Fruit fly (Drosophila melanogaster): Measurements from ENCODE around the gene CG12375.

The CG12375 gene

dm6 chr2L:8156682-8157081 is 30.0 kb upstream of the CG12375 start:
- TF ChIP-seq Hnf4 (GFP tag; optimal IDR thresholded peaks at IDR 0.05) = peak; percentile 79
- TF ChIP-seq N (GFP tag; optimal IDR thresholded peaks at IDR 0.05) = no peak
- TF ChIP-seq CG32264 (GFP tag; optimal IDR thresholded peaks at IDR 0.05) = no peak
- TF ChIP-seq Mio (GFP tag; optimal IDR thresholded peaks at IDR 0.05) = no peak
- TF ChIP-seq fru (GFP tag; optimal IDR thresholded peaks at IDR 0.05) = peak; percentile 61
- TF ChIP-seq OdsH (GFP tag; optimal IDR thresholded peaks at IDR 0.05) = peak; percentile 38
- TF ChIP-seq lola (GFP tag; optimal IDR thresholded peaks at IDR 0.05) = no peak
- TF ChIP-seq Abd-B (GFP tag; optimal IDR thresholded peaks at IDR 0.05) = no peak
- no peak for TF ChIP-seq jim (GFP tag; optimal IDR thresholded peaks at IDR 0.05)
- TF ChIP-seq Jra (GFP tag; optimal IDR thresholded peaks at IDR 0.05) = peak; percentile 35
- TF ChIP-seq br (GFP tag; optimal IDR thresholded peaks at IDR 0.05) = peak; percentile 76
- TF ChIP-seq Dfd (GFP tag; optimal IDR thresholded peaks at IDR 0.05) = no peak
- no peak for TF ChIP-seq Vsx2 (GFP tag; optimal IDR thresholded peaks at IDR 0.05; ENCODE audit: partially characterized antibody)
- TF ChIP-seq psq (GFP tag; optimal IDR thresholded peaks at IDR 0.05) = peak; percentile 47
- no peak for TF ChIP-seq dsf (GFP tag; optimal IDR thresholded peaks at IDR 0.05; ENCODE audit: borderline replicate concordance)
- no peak for TF ChIP-seq CrebA (GFP tag; optimal IDR thresholded peaks at IDR 0.05; ENCODE audit: borderline replicate concordance)
- TF ChIP-seq brk (GFP tag; optimal IDR thresholded peaks at IDR 0.05) = peak; percentile 57
- TF ChIP-seq Myc (optimal IDR thresholded peaks at IDR 0.05) = no peak
- peak; percentile 78 for TF ChIP-seq rgr (GFP tag; optimal IDR thresholded peaks at IDR 0.05)
- TF ChIP-seq HLH106 (tag; optimal IDR thresholded peaks at IDR 0.05) = peak; percentile 74
- no peak for TF ChIP-seq dl (GFP tag; optimal IDR thresholded peaks at IDR 0.05; ENCODE audit: insufficient read depth in 1 of 2, partially characterized antibody in 2 of 2)
- TF ChIP-seq sv (GFP tag; optimal IDR thresholded peaks at IDR 0.05) = peak; percentile 66
- no peak for TF ChIP-seq pan (optimal IDR thresholded peaks at IDR 0.05)
- TF ChIP-seq Dif (GFP tag; optimal IDR thresholded peaks at IDR 0.05; ENCODE audit: partially characterized antibody) = no peak
- TF ChIP-seq Hr83 (GFP tag; optimal IDR thresholded peaks at IDR 0.05; ENCODE audit: poor library complexity, severe bottlenecking) = no peak
- TF ChIP-seq Rel (GFP tag; optimal IDR thresholded peaks at IDR 0.05) = no peak
- peak; percentile 83 for TF ChIP-seq Rel (tag; optimal IDR thresholded peaks at IDR 0.05)
- TF ChIP-seq CG9705 (GFP tag; optimal IDR thresholded peaks at IDR 0.05) = peak; percentile 41
- TF ChIP-seq ey (GFP tag; optimal IDR thresholded peaks at IDR 0.05) = peak; percentile 71
- TF ChIP-seq usp (GFP tag; optimal IDR thresholded peaks at IDR 0.05) = no peak
- TF ChIP-seq dmrt93B (GFP tag; optimal IDR thresholded peaks at IDR 0.05) = no peak
- TF ChIP-seq sage (GFP tag; optimal IDR thresholded peaks at IDR 0.05) = no peak
- peak; percentile 40 for TF ChIP-seq woc (GFP tag; optimal IDR thresholded peaks at IDR 0.05)
- TF ChIP-seq tai (GFP tag; optimal IDR thresholded peaks at IDR 0.05) = peak; percentile 68
- peak; percentile 82 for TF ChIP-seq h (GFP tag; optimal IDR thresholded peaks at IDR 0.05)
- peak; percentile 20 for TF ChIP-seq GATAd (GFP tag; optimal IDR thresholded peaks at IDR 0.05)
- peak; percentile 52 for TF ChIP-seq Sp1 (GFP tag; optimal IDR thresholded peaks at IDR 0.05)
- no peak for TF ChIP-seq Hr78 (GFP tag; optimal IDR thresholded peaks at IDR 0.05)
- peak; percentile 7 to 78 for TF ChIP-seq foxo (GFP tag; optimal IDR thresholded peaks at IDR 0.05)

dm6 chr2L:8148514-8149085 is 21.9 kb upstream of the CG12375 start:
- TF ChIP-seq Sp1 (GFP tag; optimal IDR thresholded peaks at IDR 0.05) = peak; percentile 6
- no peak for TF ChIP-seq lola (GFP tag; optimal IDR thresholded peaks at IDR 0.05)
- no peak for TF ChIP-seq CrebA (GFP tag; optimal IDR thresholded peaks at IDR 0.05; ENCODE audit: borderline replicate concordance)
- no peak for TF ChIP-seq CG9705 (GFP tag; optimal IDR thresholded peaks at IDR 0.05)
- no peak for TF ChIP-seq Myc (optimal IDR thresholded peaks at IDR 0.05)
- no peak for TF ChIP-seq brk (GFP tag; optimal IDR thresholded peaks at IDR 0.05)
- TF ChIP-seq h (GFP tag; optimal IDR thresholded peaks at IDR 0.05) = peak; percentile 5
- no peak for TF ChIP-seq Dfd (GFP tag; optimal IDR thresholded peaks at IDR 0.05)
- peak; percentile 26 for TF ChIP-seq rgr (GFP tag; optimal IDR thresholded peaks at IDR 0.05)
- TF ChIP-seq dsf (GFP tag; optimal IDR thresholded peaks at IDR 0.05; ENCODE audit: borderline replicate concordance) = no peak
- no peak for TF ChIP-seq foxo (GFP tag; optimal IDR thresholded peaks at IDR 0.05)
- no peak for TF ChIP-seq GATAd (GFP tag; optimal IDR thresholded peaks at IDR 0.05)
- TF ChIP-seq br (GFP tag; optimal IDR thresholded peaks at IDR 0.05) = no peak
- TF ChIP-seq usp (GFP tag; optimal IDR thresholded peaks at IDR 0.05) = no peak
- TF ChIP-seq CG32264 (GFP tag; optimal IDR thresholded peaks at IDR 0.05) = no peak
- TF ChIP-seq Dif (GFP tag; optimal IDR thresholded peaks at IDR 0.05; ENCODE audit: partially characterized antibody) = no peak
- TF ChIP-seq Abd-B (GFP tag; optimal IDR thresholded peaks at IDR 0.05) = no peak
- no peak for TF ChIP-seq Hnf4 (GFP tag; optimal IDR thresholded peaks at IDR 0.05)
- no peak for TF ChIP-seq fru (GFP tag; optimal IDR thresholded peaks at IDR 0.05)
- TF ChIP-seq OdsH (GFP tag; optimal IDR thresholded peaks at IDR 0.05) = no peak
- no peak for TF ChIP-seq tai (GFP tag; optimal IDR thresholded peaks at IDR 0.05)

Measured in whole organism, wandering third instar larva.